Worm (Caenorhabditis elegans): Measurements from ENCODE around the gene ZC317.2.

The ZC317.2 gene

DNA sequence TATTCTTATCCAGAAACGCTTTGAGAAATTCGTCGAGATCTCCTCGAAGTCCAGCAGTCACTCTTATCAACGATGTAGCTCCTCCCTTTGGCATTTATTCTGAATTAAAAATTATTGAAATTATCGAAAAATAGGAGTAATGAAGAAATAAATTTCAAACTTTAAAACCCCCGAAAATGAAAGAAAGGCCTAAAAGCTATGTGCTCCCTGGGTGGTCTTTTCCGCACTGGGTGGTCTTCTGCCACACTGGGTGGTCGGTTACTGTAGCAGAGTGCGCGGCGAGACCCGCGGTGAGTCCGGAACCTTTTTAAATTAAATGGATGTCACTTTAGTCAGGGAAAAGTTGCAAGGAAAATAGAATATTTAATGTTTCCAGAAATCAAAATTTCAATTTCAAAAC lies 20.8 kb upstream of the ZC317.2 start, which contains the start of gene snpc-1.3:
Gene snpc-1.3 (minus strand): TSS at position 101 of the 400 bp plus-strand sequence.
- TF ChIP-seq che-1 (tag; optimal IDR thresholded peaks at IDR 0.05) = no peak
- TF ChIP-seq elt-4 (tag; optimal IDR thresholded peaks at IDR 0.05) = no peak
- TF ChIP-seq pqm-1 (tag; optimal IDR thresholded peaks at IDR 0.05) = no peak
- TF ChIP-seq pha-4 (tag; optimal IDR thresholded peaks at IDR 0.05) = no peak
- no peak for TF ChIP-seq C08G9.2 (tag; optimal IDR thresholded peaks at IDR 0.05)
- TF ChIP-seq unc-55 (GFP tag; optimal IDR thresholded peaks at IDR 0.05) = no peak
- TF ChIP-seq pag-3 (tag; optimal IDR thresholded peaks at IDR 0.05; ENCODE audit: borderline replicate concordance) = no peak
- no peak for TF ChIP-seq ets-4 (tag; optimal IDR thresholded peaks at IDR 0.05)
- TF ChIP-seq sox-2 (GFP tag; IDR thresholded peaks at IDR 0.05) = no peak
- TF ChIP-seq ceh-22 (tag; optimal IDR thresholded peaks at IDR 0.05) = no peak
- TF ChIP-seq hlh-8 (tag; optimal IDR thresholded peaks at IDR 0.05) = no peak
- no peak for TF ChIP-seq hlh-6 (tag; optimal IDR thresholded peaks at IDR 0.05)
- no peak for TF ChIP-seq npax-4 (tag; optimal IDR thresholded peaks at IDR 0.05)
- TF ChIP-seq ceh-18 (tag; optimal IDR thresholded peaks at IDR 0.05) = no peak
- no peak for TF ChIP-seq ama-1 (optimal IDR thresholded peaks at IDR 0.05)
- no peak for TF ChIP-seq pat-9 (tag; optimal IDR thresholded peaks at IDR 0.05)
- no peak for TF ChIP-seq eyg-1 (tag; optimal IDR thresholded peaks at IDR 0.05)

ce11 chrV:5442366-5442765 lies 17.5 kb upstream of the ZC317.2 start:
- TF ChIP-seq Y22D7AL.16 (tag; optimal IDR thresholded peaks at IDR 0.05) (no peak), unc-86 (tag; optimal IDR thresholded peaks at IDR 0.05) (no peak), ceh-18 (tag; optimal IDR thresholded peaks at IDR 0.05) (no peak), unc-55 (GFP tag; optimal IDR thresholded peaks at IDR 0.05) (no peak), ama-1 (optimal IDR thresholded peaks at IDR 0.05) (no peak), tbx-2 (tag; optimal IDR thresholded peaks at IDR 0.05) (no peak), nhr-232 (tag; optimal IDR thresholded peaks at IDR 0.05) (no peak), hlh-15 (tag; optimal IDR thresholded peaks at IDR 0.05) (no peak), ceh-30 (tag; optimal IDR thresholded peaks at IDR 0.05) (no peak), C08G9.2 (tag; optimal IDR thresholded peaks at IDR 0.05) (no peak), mec-3 (tag; optimal IDR thresholded peaks at IDR 0.05; ENCODE audit: borderline replicate concordance) (no peak), hlh-13 (GFP tag; optimal IDR thresholded peaks at IDR 0.05) (no peak)

ce11 chrV:5444037-5444436 lies 15.9 kb upstream of the ZC317.2 start:
- TF ChIP-seq hlh-15 (tag; optimal IDR thresholded peaks at IDR 0.05) (no peak), C38D4.7 (GFP tag; optimal IDR thresholded peaks at IDR 0.05) (no peak), madf-2 (tag; optimal IDR thresholded peaks at IDR 0.05) (no peak), elt-4 (tag; optimal IDR thresholded peaks at IDR 0.05) (no peak), zip-5 (tag; optimal IDR thresholded peaks at IDR 0.05) (no peak), mec-3 (tag; optimal IDR thresholded peaks at IDR 0.05; ENCODE audit: borderline replicate concordance) (no peak), fax-1 (tag; optimal IDR thresholded peaks at IDR 0.05) (no peak), unc-42 (tag; optimal IDR thresholded peaks at IDR 0.05) (no peak), ceh-2 (tag; optimal IDR thresholded peaks at IDR 0.05) (no peak), ceh-30 (tag; optimal IDR thresholded peaks at IDR 0.05) (no peak), hlh-30 (tag; optimal IDR thresholded peaks at IDR 0.05; ENCODE audit: insufficient read depth) (no peak), ahr-1 (tag; optimal IDR thresholded peaks at IDR 0.05) (no peak), ceh-9 (tag; optimal IDR thresholded peaks at IDR 0.05) (no peak), npax-4 (tag; optimal IDR thresholded peaks at IDR 0.05) (no peak), sox-2 (GFP tag; IDR thresholded peaks at IDR 0.05) (no peak), elt-2 (tag; optimal IDR thresholded peaks at IDR 0.05) (no peak), dmd-4 (tag; optimal IDR thresholded peaks at IDR 0.05; ENCODE audit: borderline replicate concordance) (no peak), ama-1 (optimal IDR thresholded peaks at IDR 0.05) (no peak)

ce11 chrV:5445839-5446238 lies 14.1 kb upstream of the ZC317.2 start, which contains the start of gene F08F3.1:
TSS of gene F08F3.1 (plus strand) at chrV:5446139.
- TF ChIP-seq tbx-2 (tag; optimal IDR thresholded peaks at IDR 0.05) (no peak), ceh-9 (tag; optimal IDR thresholded peaks at IDR 0.05) (no peak), nhr-232 (tag; optimal IDR thresholded peaks at IDR 0.05) (no peak), mec-3 (tag; optimal IDR thresholded peaks at IDR 0.05; ENCODE audit: borderline replicate concordance) (no peak), K02D7.2 (tag; optimal IDR thresholded peaks at IDR 0.05) (no peak), pha-4 (tag; optimal IDR thresholded peaks at IDR 0.05) (no peak), Y22D7AL.16 (tag; optimal IDR thresholded peaks at IDR 0.05) (no peak), gmeb-2 (tag; optimal IDR thresholded peaks at IDR 0.05) (no peak), rnt-1 (tag; optimal IDR thresholded peaks at IDR 0.05) (no peak), T23F11.4 (GFP tag; optimal IDR thresholded peaks at IDR 0.05) (no peak), fkh-10 (GFP tag; optimal IDR thresholded peaks at IDR 0.05) (no peak), hlh-13 (GFP tag; optimal IDR thresholded peaks at IDR 0.05) (no peak), unc-86 (tag; optimal IDR thresholded peaks at IDR 0.05) (no peak), ceh-48 (tag; optimal IDR thresholded peaks at IDR 0.05) (no peak), pha-2 (tag; optimal IDR thresholded peaks at IDR 0.05) (no peak)

Measured in whole organism, late embryonic.